Worm (Caenorhabditis elegans): ENCODE data around the gene F31B9.2.

- TF ChIP-seq ceh-48 (tag; optimal IDR thresholded peaks at IDR 0.05) (no peak), pqm-1 (tag; optimal IDR thresholded peaks at IDR 0.05) (no peak), lin-11 (tag; optimal IDR thresholded peaks at IDR 0.05) (no peak), pha-4 (tag; optimal IDR thresholded peaks at IDR 0.05) (no peak), hlh-15 (tag; optimal IDR thresholded peaks at IDR 0.05) (no peak), F13H6.1 (tag; optimal IDR thresholded peaks at IDR 0.05) (no peak), ets-4 (tag; optimal IDR thresholded peaks at IDR 0.05) (no peak), ceh-6 (GFP tag; optimal IDR thresholded peaks at IDR 0.05) (no peak), gmeb-2 (tag; optimal IDR thresholded peaks at IDR 0.05) (no peak), mec-3 (tag; optimal IDR thresholded peaks at IDR 0.05; ENCODE audit: borderline replicate concordance) (peak; percentile 12), tbx-2 (tag; optimal IDR thresholded peaks at IDR 0.05) (no peak), ama-1 (optimal IDR thresholded peaks at IDR 0.05) (no peak), eyg-1 (tag; optimal IDR thresholded peaks at IDR 0.05) (no peak), syd-9 (tag; optimal IDR thresholded peaks at IDR 0.05) (no peak)
Measured at ce11 chrX:15945806-15946205, 28.6 kb downstream of the F31B9.2 start.

Measured in whole organism, late embryonic.